Fruit fly (Drosophila melanogaster): Measurements from ENCODE around the gene CG43638.

The CG43638 gene

DNA sequence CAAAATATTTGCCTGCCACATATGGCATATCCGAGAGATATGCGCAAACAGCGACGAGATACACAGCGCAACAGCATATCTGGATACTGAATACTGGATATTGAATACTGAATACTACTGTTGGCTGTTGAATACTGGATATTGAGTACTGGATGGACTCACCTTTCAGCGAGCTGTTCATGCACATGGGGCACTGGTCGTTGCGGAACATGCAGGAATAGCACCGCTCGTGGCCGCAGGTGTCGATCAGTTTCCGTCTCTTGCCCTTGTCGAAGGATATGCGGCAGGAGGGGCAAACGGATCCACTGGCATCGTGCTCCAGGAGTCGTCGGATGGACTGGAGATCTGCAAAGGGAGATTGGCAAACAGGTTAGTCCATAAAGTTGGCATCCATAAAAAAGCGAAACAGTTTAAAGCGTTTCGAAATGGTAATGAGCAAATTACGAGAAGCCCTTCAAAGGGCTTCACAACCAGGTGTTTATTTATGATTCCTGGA is 15.8 kb upstream of the CG43638 start:
- TF ChIP-seq gl (tag; optimal IDR thresholded peaks at IDR 0.05) (no peak), CG14655 (GFP tag; optimal IDR thresholded peaks at IDR 0.05) (no peak), Pif1B (GFP tag; optimal IDR thresholded peaks at IDR 0.05) (no peak), Ets98B (GFP tag; IDR thresholded peaks at IDR 0.05) (no peak), CG8301 (tag; optimal IDR thresholded peaks at IDR 0.05) (no peak), EcR (GFP tag; optimal IDR thresholded peaks at IDR 0.05) (peak; percentile 71), CG4496 (GFP tag; IDR thresholded peaks at IDR 0.05) (peak; percentile 35; the same call in 1 of the 3 replicates), CG13204 (GFP tag; optimal IDR thresholded peaks at IDR 0.05) (peak; percentile 50), D1 (tag; optimal IDR thresholded peaks at IDR 0.05) (no peak)

DNA sequence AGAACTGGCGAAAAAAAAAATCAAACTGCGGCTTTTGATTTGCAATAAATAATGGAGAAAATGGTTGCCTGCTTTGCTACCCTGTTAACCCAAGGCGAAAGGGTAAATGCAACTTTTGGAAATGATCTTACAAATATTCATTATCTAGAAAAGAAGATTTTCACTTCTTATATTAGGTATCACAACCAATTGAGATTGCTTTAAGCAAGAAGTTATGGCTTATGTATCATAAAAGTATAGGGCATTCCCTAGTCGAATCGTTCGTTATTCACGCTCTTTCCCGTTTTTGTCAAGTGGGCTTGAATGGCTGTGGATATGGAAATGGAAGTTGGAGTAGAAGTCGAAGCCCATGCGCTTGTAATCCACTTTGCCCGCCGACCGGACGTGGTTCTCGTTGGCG is 13.9 kb upstream of the CG43638 start:
- TF ChIP-seq CG32121 (GFP tag; IDR thresholded peaks at IDR 0.05) (peak; percentile 66), fd96Ca (GFP tag; IDR thresholded peaks at IDR 0.05) (peak; percentile 56; the same call in 2 of the 3 replicates), CG4496 (GFP tag; IDR thresholded peaks at IDR 0.05) (peak; percentile 72; the same call in 2 of the 3 replicates), D1 (tag; optimal IDR thresholded peaks at IDR 0.05) (peak; percentile 24), CG10348 (GFP tag; IDR thresholded peaks at IDR 0.05) (no peak), CG9948 (tag; optimal IDR thresholded peaks at IDR 0.05) (peak; percentile 68), CG12605 (GFP tag; IDR thresholded peaks at IDR 0.05) (0 out of 2 replicates have a peak, but pooled peaks have one; percentile 40), CG34367 (tag; optimal IDR thresholded peaks at IDR 0.05) (peak; percentile 55), Pif1B (GFP tag; optimal IDR thresholded peaks at IDR 0.05) (peak; percentile 67), Ets98B (GFP tag; IDR thresholded peaks at IDR 0.05) (peak; percentile 45; the same call in 1 of the 2 replicates), Pif1A (GFP tag; optimal IDR thresholded peaks at IDR 0.05) (peak; percentile 79), CG14655 (GFP tag; optimal IDR thresholded peaks at IDR 0.05) (peak; percentile 84), CG8301 (tag; optimal IDR thresholded peaks at IDR 0.05) (peak; percentile 76), CG17806 (tag; optimal IDR thresholded peaks at IDR 0.05) (peak; percentile 77), rn (GFP tag; IDR thresholded peaks at IDR 0.05) (no peak), CG13204 (GFP tag; optimal IDR thresholded peaks at IDR 0.05) (no peak), CG15710 (tag; optimal IDR thresholded peaks at IDR 0.05) (peak; percentile 64), CG8159 (tag; optimal IDR thresholded peaks at IDR 0.05) (peak; percentile 85), gl (tag; optimal IDR thresholded peaks at IDR 0.05) (no peak), Snoo (tag; optimal IDR thresholded peaks at IDR 0.05) (peak; percentile 5), EcR (GFP tag; optimal IDR thresholded peaks at IDR 0.05) (no peak)

DNA sequence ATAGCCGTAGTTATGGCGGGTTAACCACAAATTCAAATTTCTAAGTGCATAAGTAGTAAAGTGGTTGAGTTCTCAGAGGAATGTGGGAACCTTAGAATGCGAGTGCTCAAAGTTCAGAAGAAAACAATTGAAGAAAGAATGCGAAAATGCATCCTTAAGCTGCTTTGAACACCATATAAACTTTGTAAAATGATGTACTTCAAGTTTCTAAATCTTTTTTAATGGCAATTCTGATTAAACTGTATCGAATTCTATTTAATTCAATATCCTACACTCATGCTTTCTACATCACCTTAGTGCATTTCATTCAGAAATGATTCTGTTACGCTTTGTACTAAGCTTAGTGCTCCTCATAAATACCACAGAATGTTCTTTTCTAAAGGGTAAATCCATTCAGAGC is 12.1 kb upstream of the CG43638 start, which contains the start of gene CG43993:
Gene CG43993, plus strand, starts transcription at position 301 of the 400 bp plus-strand sequence.
- TF ChIP-seq Pif1A (GFP tag; optimal IDR thresholded peaks at IDR 0.05), result no peak
- no peak for TF ChIP-seq CG32121 (GFP tag; IDR thresholded peaks at IDR 0.05)
- TF ChIP-seq D1 (tag; optimal IDR thresholded peaks at IDR 0.05), result no peak

DNA sequence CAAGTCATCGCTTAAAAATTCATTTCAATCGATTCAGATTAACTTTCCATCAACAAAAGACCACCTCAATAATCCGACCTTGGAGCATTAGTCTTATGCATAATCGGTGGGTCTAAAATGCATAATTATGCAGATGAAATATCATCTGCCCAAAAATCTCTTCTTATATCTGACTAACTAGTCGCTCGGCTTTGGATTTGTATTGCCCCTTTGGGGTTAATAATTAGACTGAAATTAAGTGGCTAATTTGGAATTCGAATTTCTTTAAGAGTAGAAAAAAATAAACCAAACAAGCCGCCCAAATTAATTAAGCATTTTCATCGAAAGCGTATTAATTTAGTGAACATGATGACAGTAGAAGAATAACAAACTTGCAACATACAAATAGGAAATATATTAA is 7.7 kb upstream of the CG43638 start:
- TF ChIP-seq fd96Ca (GFP tag; IDR thresholded peaks at IDR 0.05) (no peak), CG32121 (GFP tag; IDR thresholded peaks at IDR 0.05) (no peak), Pif1A (GFP tag; optimal IDR thresholded peaks at IDR 0.05) (no peak), Ets98B (GFP tag; IDR thresholded peaks at IDR 0.05) (no peak), CG10348 (GFP tag; IDR thresholded peaks at IDR 0.05) (no peak)

DNA sequence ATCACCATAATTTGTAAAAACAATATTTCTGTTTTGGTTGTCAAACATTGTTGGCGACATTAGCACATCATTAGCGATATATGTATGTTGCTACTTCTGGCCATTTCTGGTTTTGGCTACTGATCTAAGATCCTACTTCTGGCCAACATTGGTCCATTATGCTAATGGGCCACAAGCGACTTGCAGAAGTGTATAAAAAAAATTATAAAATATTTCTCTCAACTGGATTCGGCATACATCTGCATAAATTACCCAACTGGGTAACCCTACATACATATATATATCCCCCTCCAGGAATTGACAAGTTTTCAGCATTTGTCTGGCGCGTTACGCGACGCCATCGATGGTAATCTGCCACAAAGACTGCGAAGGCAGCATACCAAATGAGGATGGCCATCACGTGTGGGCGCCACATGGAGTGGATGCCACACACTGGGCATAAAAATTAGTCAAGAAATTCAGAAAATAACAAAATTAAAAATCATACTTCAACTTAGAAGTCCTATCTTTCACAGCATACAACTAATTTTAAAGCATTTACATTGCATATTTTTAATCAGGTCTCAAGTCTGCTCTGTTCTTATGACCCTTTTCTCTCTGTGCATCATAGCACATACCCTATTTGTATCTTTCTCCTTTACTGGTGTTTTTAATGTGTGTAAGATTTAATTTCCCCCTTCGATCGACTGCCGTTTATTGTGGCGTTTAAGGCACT is 6.8 kb upstream of the CG43638 start:
- TF ChIP-seq D1 (tag; optimal IDR thresholded peaks at IDR 0.05), result no peak
- TF ChIP-seq CG17806 (tag; optimal IDR thresholded peaks at IDR 0.05), result peak; percentile 68
- TF ChIP-seq CG8159 (tag; optimal IDR thresholded peaks at IDR 0.05), result peak; percentile 73
- TF ChIP-seq CG13204 (GFP tag; optimal IDR thresholded peaks at IDR 0.05), result no peak
- no peak for TF ChIP-seq rn (GFP tag; IDR thresholded peaks at IDR 0.05)
- peak; percentile 78 for TF ChIP-seq CG14655 (GFP tag; optimal IDR thresholded peaks at IDR 0.05)
- TF ChIP-seq EcR (GFP tag; optimal IDR thresholded peaks at IDR 0.05), result no peak
- TF ChIP-seq CG4496 (GFP tag; IDR thresholded peaks at IDR 0.05), result peak; percentile 40; the same call in 1 of the 3 replicates
- TF ChIP-seq Pif1A (GFP tag; optimal IDR thresholded peaks at IDR 0.05), result peak; percentile 32
- no peak for TF ChIP-seq fd96Ca (GFP tag; IDR thresholded peaks at IDR 0.05)
- TF ChIP-seq CG10348 (GFP tag; IDR thresholded peaks at IDR 0.05), result no peak
- no peak for TF ChIP-seq CG12605 (GFP tag; IDR thresholded peaks at IDR 0.05)
- no peak for TF ChIP-seq CG32121 (GFP tag; IDR thresholded peaks at IDR 0.05)
- no peak for TF ChIP-seq CG34367 (tag; optimal IDR thresholded peaks at IDR 0.05)
- TF ChIP-seq CG8301 (tag; optimal IDR thresholded peaks at IDR 0.05), result peak; percentile 51
- no peak for TF ChIP-seq Ets98B (GFP tag; IDR thresholded peaks at IDR 0.05)
- peak; percentile 35 for TF ChIP-seq CG9948 (tag; optimal IDR thresholded peaks at IDR 0.05)
- no peak for TF ChIP-seq Snoo (tag; optimal IDR thresholded peaks at IDR 0.05)
- peak; percentile 1 for TF ChIP-seq gl (tag; optimal IDR thresholded peaks at IDR 0.05)
- TF ChIP-seq Pif1B (GFP tag; optimal IDR thresholded peaks at IDR 0.05), result no peak
- TF ChIP-seq CG15710 (tag; optimal IDR thresholded peaks at IDR 0.05), result peak; percentile 29

DNA sequence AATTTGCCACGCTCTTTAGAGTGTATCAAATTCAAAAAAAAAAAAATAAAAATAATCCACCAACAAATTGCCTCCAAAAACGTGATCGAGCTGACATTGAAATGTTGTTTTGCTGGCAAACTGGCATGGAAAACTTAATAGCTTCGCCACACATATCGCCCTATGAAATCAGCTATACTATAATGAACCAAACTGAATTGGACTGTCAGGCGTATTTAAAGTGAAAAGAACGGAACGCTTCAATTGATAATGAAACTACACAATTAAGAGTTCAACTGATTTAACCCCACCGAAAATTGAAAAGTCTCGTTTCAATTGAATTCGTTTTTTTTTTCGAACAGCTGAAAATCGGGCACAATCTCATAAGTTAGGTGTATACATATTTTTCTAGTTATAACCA is 5.3 kb upstream of the CG43638 start:
- no peak for TF ChIP-seq fd96Ca (GFP tag; IDR thresholded peaks at IDR 0.05)
- TF ChIP-seq CG17806 (tag; optimal IDR thresholded peaks at IDR 0.05), result no peak
- no peak for TF ChIP-seq gl (tag; optimal IDR thresholded peaks at IDR 0.05)
- TF ChIP-seq Ets98B (GFP tag; IDR thresholded peaks at IDR 0.05), result no peak
- TF ChIP-seq CG15710 (tag; optimal IDR thresholded peaks at IDR 0.05), result no peak
- TF ChIP-seq rn (GFP tag; IDR thresholded peaks at IDR 0.05), result no peak
- TF ChIP-seq EcR (GFP tag; optimal IDR thresholded peaks at IDR 0.05), result no peak
- TF ChIP-seq D1 (tag; optimal IDR thresholded peaks at IDR 0.05), result no peak
- TF ChIP-seq CG9948 (tag; optimal IDR thresholded peaks at IDR 0.05), result no peak
- TF ChIP-seq CG4496 (GFP tag; IDR thresholded peaks at IDR 0.05), result no peak

Data from whole organism, pupa.